Fruit fly (Drosophila melanogaster) whole organism, wandering third instar larva: ENCODE results near the gene Zasp66.

Experiments used
- Abd-B ChIP-seq: fragments of >200 bp; optimal IDR thresholded peaks from 2 replicates; lab custom pipeline; 2017; ENCODE audit warnings: missing biosample characterization, missing genetic modification characterization
- CG32264 ChIP-seq: fragments of 200-800 bp; sonication (Bioruptor generic); optimal IDR thresholded peaks from 2 replicates; lab custom pipeline; 2016; ENCODE audit warnings: missing biosample characterization, missing genetic modification characterization
- Dif ChIP-seq: fragments of 200-275, 200-300 bp; sonication (Bioruptor generic); optimal IDR thresholded peaks from 2 replicates; lab custom pipeline; 2018; ENCODE audit warnings: missing biosample characterization, missing genetic modification characterization; ENCODE audit not compliant: partially characterized antibody
- GATAd ChIP-seq: sonication (Bioruptor generic); optimal IDR thresholded peaks from 2 replicates; lab custom pipeline; 2016; ENCODE audit warnings: missing biosample characterization, missing genetic modification characterization
- HLH106 ChIP-seq: fragments of 200-800 bp; optimal IDR thresholded peaks from 3 replicates; lab custom pipeline; 2019; ENCODE audit warnings: missing biosample characterization, mild to moderate bottlenecking, missing genetic modification characterization, moderate library complexity
- Hnf4 ChIP-seq: fragments of 200-800 bp; sonication (Bioruptor generic); optimal IDR thresholded peaks from 2 replicates; lab custom pipeline; 2016; ENCODE audit warnings: missing biosample characterization, mild to moderate bottlenecking, missing genetic modification characterization
- Hr78 ChIP-seq: fragments of >200 bp; optimal IDR thresholded peaks from 2 replicates; lab custom pipeline; 2017; ENCODE audit warnings: missing biosample characterization, missing genetic modification characterization
- Hr83 ChIP-seq: fragments of 200-300 bp; sonication (Bioruptor generic); optimal IDR thresholded peaks from 2 replicates; lab custom pipeline; 2016; ENCODE audit warnings: missing biosample characterization, mild to moderate bottlenecking, missing genetic modification characterization, moderate library complexity; ENCODE audit not compliant: poor library complexity, severe bottlenecking
- Jra ChIP-seq: sonication (Bioruptor generic); optimal IDR thresholded peaks from 2 replicates; lab custom pipeline; 2016; ENCODE audit warnings: missing biosample characterization, missing genetic modification characterization
- Myc ChIP-seq: fragments of >200 bp; optimal IDR thresholded peaks from 2 replicates; lab custom pipeline; 2017
- N ChIP-seq: fragments of >200 bp; optimal IDR thresholded peaks from 2 replicates; lab custom pipeline; 2018; ENCODE audit warnings: missing biosample characterization, missing external identifiers, missing genetic modification characterization
- OdsH ChIP-seq: fragments of 200-800 bp; sonication (Bioruptor generic); optimal IDR thresholded peaks from 2 replicates; lab custom pipeline; 2016; ENCODE audit warnings: missing biosample characterization, mild to moderate bottlenecking, missing genetic modification characterization
- Rel ChIP-seq, 2 experiments: fragments of 200-800 bp; sonication (Bioruptor generic) in 1 of 2; optimal IDR thresholded peaks; 2 replicates in 1 of 2; 3 replicates in 1 of 2; lab custom pipeline; 2016 to 2019; ENCODE audit warnings: mild to moderate bottlenecking in 2 of 2, missing biosample characterization in 2 of 2, missing genetic modification characterization in 2 of 2, moderate library complexity in 1 of 2
- Sp1 ChIP-seq: fragments of 200-800 bp; sonication (Bioruptor generic); optimal IDR thresholded peaks from 3 replicates; lab custom pipeline; 2019; ENCODE audit warnings: missing biosample characterization, mild to moderate bottlenecking, missing genetic modification characterization, moderate library complexity
- Vsx2 ChIP-seq: fragments of 200-300, 225-300 bp; sonication (Bioruptor generic); optimal IDR thresholded peaks from 2 replicates; lab custom pipeline; 2018; ENCODE audit warnings: missing biosample characterization, missing genetic modification characterization; ENCODE audit not compliant: partially characterized antibody
- br ChIP-seq: fragments of 200-800 bp; sonication (Bioruptor generic); optimal IDR thresholded peaks from 2 replicates; lab custom pipeline; 2016; ENCODE audit warnings: missing biosample characterization, missing genetic modification characterization
- brk ChIP-seq: fragments of 200-800 bp; sonication (Bioruptor generic); optimal IDR thresholded peaks from 2 replicates; lab custom pipeline; 2016; ENCODE audit warnings: missing biosample characterization, mild to moderate bottlenecking, missing genetic modification characterization
- dl ChIP-seq, 2 experiments: fragments of 175-275, 200-275 bp in 1 of 2; fragments of 200-275 bp in 1 of 2; sonication (Bioruptor generic); optimal IDR thresholded peaks; lab custom pipeline; 2018; ENCODE audit warnings: mild to moderate bottlenecking in 2 of 2, missing biosample characterization in 2 of 2, missing genetic modification characterization in 2 of 2, moderate library complexity in 2 of 2; ENCODE audit not compliant: partially characterized antibody in 2 of 2, insufficient read depth in 1 of 2
- dsf ChIP-seq: sonication (Bioruptor generic); optimal IDR thresholded peaks from 2 replicates; lab custom pipeline; 2016; ENCODE audit warnings: missing biosample characterization, missing genetic modification characterization, borderline replicate concordance
- foxo ChIP-seq, 2 experiments: fragments of 200-800 bp; sonication (Bioruptor generic); optimal IDR thresholded peaks; 2 replicates in 1 of 2; 3 replicates in 1 of 2; lab custom pipeline; 2016 to 2017; ENCODE audit warnings: missing biosample characterization in 2 of 2, missing genetic modification characterization in 2 of 2
- fru ChIP-seq: fragments of 200-800 bp; sonication (Bioruptor generic); optimal IDR thresholded peaks from 3 replicates; lab custom pipeline; 2016; ENCODE audit warnings: missing biosample characterization, mild to moderate bottlenecking, missing genetic modification characterization
- h ChIP-seq: fragments of 200-800 bp; sonication (Bioruptor generic); optimal IDR thresholded peaks from 3 replicates; lab custom pipeline; 2016; ENCODE audit warnings: missing biosample characterization, mild to moderate bottlenecking, missing genetic modification characterization
- jim ChIP-seq: fragments of 175-275, 200-325 bp; sonication (Bioruptor generic); optimal IDR thresholded peaks from 2 replicates; lab custom pipeline; 2016; ENCODE audit warnings: missing biosample characterization, mild to moderate bottlenecking, missing genetic modification characterization
- lola ChIP-seq: fragments of >200 bp; optimal IDR thresholded peaks from 2 replicates; lab custom pipeline; 2017; ENCODE audit warnings: missing biosample characterization, missing genetic modification characterization
- psq ChIP-seq: fragments of 200-800 bp; sonication (Bioruptor generic); optimal IDR thresholded peaks from 3 replicates; lab custom pipeline; 2017; ENCODE audit warnings: missing biosample characterization, mild to moderate bottlenecking, missing genetic modification characterization, moderate library complexity
- rgr ChIP-seq: fragments of 200-800 bp; sonication (Bioruptor generic); optimal IDR thresholded peaks from 3 replicates; lab custom pipeline; 2016; ENCODE audit warnings: missing biosample characterization, mild to moderate bottlenecking, missing genetic modification characterization
- sage ChIP-seq: fragments of 200-800 bp; sonication (Bioruptor generic); optimal IDR thresholded peaks from 2 replicates; lab custom pipeline; 2016; ENCODE audit warnings: missing biosample characterization, mild to moderate bottlenecking, missing genetic modification characterization
- sv ChIP-seq: fragments of 200-800 bp; sonication (Bioruptor generic); optimal IDR thresholded peaks from 3 replicates; lab custom pipeline; 2016; ENCODE audit warnings: missing biosample characterization, missing genetic modification characterization
- usp ChIP-seq: fragments of >200 bp; optimal IDR thresholded peaks from 2 replicates; lab custom pipeline; 2017; ENCODE audit warnings: missing biosample characterization, missing genetic modification characterization
- woc ChIP-seq: sonication (Bioruptor generic); optimal IDR thresholded peaks from 2 replicates; lab custom pipeline; 2016; ENCODE audit warnings: missing biosample characterization, mild to moderate bottlenecking, missing genetic modification characterization

Gene Zasp66

dm6 chr3L:8648836-8649235 is 24.7 kb downstream of the Zasp66 start, which contains the start of gene Arr2:
Arr2 (minus strand) TSS chr3L:8648936.
- TF ChIP-seq Hnf4 (GFP tag; lab: Kevin White, UChicago) (no peak), Dif (GFP tag; lab: Kevin White, UChicago) (no peak), CG32264 (no peak), sv (GFP tag; lab: Kevin White, UChicago) (no peak), Hr78 (no peak), Jra (no peak), Hr83 (GFP tag; lab: Kevin White, UChicago) (no peak), usp (GFP tag; lab: Kevin White, UChicago) (no peak), jim (no peak)

DNA sequence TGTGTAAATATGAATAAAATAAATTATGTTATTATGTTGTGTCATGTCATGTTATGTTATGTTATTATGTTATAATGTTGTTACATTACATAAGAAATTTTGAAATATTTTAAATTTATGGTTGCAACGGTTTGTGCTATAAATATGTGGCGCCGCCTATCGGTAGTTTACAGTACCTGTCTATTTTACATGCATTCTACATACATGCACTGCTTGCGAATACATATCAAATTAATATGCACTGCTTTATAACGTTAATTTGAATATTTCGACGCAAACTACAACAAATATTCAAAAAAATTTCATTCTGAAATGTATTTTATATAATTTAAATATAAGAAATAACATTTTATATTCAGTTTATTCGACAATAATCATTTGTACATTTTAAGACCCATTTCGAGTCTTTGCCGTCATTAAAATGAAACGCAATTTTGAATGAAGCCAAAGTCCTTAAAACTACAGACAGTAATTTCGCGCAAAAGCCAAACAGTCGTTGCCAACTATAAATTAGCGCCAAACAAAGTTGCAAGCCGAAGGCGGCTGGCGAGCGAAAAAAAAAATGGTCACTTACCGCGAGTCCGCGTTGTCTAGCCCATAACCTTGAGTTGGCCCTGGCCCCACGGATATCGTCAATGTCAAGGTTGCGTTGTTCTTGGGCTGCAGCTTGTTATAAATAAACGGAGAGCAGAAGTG is 27.9 kb downstream of the Zasp66 start:
- TF ChIP-seq Myc (lab: Kevin White, UChicago) (peak; percentile 90), fru (GFP tag; lab: Kevin White, UChicago) (peak; percentile 12), woc (GFP tag; lab: Kevin White, UChicago) (no peak)
- TF ChIP-seq, all 38 proteins: peak for 2

- peak in 1 of 2 experiments; percentile 26 for TF ChIP-seq foxo (GFP tag; optimal IDR thresholded peaks at IDR 0.05; lab: Kevin White, UChicago)
- TF ChIP-seq lola (GFP tag; lab: Kevin White, UChicago): no peak
- TF ChIP-seq woc (GFP tag; lab: Kevin White, UChicago): peak; percentile 25
- TF ChIP-seq Hr83 (GFP tag; lab: Kevin White, UChicago): peak; percentile 20
- TF ChIP-seq sage: peak; percentile 25
- TF ChIP-seq psq (GFP tag; lab: Kevin White, UChicago): peak; percentile 62
- TF ChIP-seq Rel (GFP tag; optimal IDR thresholded peaks at IDR 0.05; lab: Kevin White, UChicago): peak; percentile 72
- TF ChIP-seq Rel (tag; optimal IDR thresholded peaks at IDR 0.05; lab: Kevin White, UChicago): no peak
- TF ChIP-seq Jra: peak; percentile 26
- no peak for TF ChIP-seq GATAd (GFP tag; lab: Kevin White, UChicago)
- peak; percentile 7 for TF ChIP-seq Sp1
- no peak for TF ChIP-seq Dif (GFP tag; lab: Kevin White, UChicago)
- peak; percentile 67 for TF ChIP-seq h (GFP tag; lab: Kevin White, UChicago)
- TF ChIP-seq br (GFP tag; lab: Kevin White, UChicago): peak; percentile 30
Observed at dm6 chr3L:8652572-8652977, 28.4 kb downstream of the Zasp66 start.

- TF ChIP-seq brk (GFP tag; lab: Kevin White, UChicago) (no peak), Dif (GFP tag; lab: Kevin White, UChicago) (no peak), HLH106 (tag; lab: Kevin White, UChicago) (no peak), Myc (lab: Kevin White, UChicago) (no peak), usp (GFP tag; lab: Kevin White, UChicago) (no peak), Vsx2 (GFP tag; lab: Kevin White, UChicago) (no peak), rgr (GFP tag; lab: Kevin White, UChicago) (no peak), sage (no peak), Hnf4 (GFP tag; lab: Kevin White, UChicago) (no peak), OdsH (no peak), Abd-B (GFP tag; lab: Kevin White, UChicago) (no peak), foxo (GFP tag; optimal IDR thresholded peaks at IDR 0.05; lab: Kevin White, UChicago) (no peak), Jra (no peak), GATAd (GFP tag; lab: Kevin White, UChicago) (no peak), dl (GFP tag; optimal IDR thresholded peaks at IDR 0.05; lab: Kevin White, UChicago; ENCODE audit: insufficient read depth in 1 of 2, partially characterized antibody in 2 of 2) (no peak), N (GFP tag; lab: Kevin White, UChicago) (no peak), dsf (GFP tag; lab: Kevin White, UChicago) (no peak)
Observed at dm6 chr3L:8653572-8653971, 29.4 kb downstream of the Zasp66 start.
